Fruit fly (Drosophila melanogaster) S2 (cell line): ENCODE data around the gene CG9040.

ENCODE experiments used
- CG8478 ChIP-seq: fragments of >200 bp; optimal IDR thresholded peaks from 2 replicates; lab custom pipeline; 2018
- CTCF ChIP-seq, 2 experiments: fragments of >200 bp; optimal IDR thresholded peaks; 2 replicates each; lab custom pipeline; 2018

dm6 chr3L:14003297-14004040, 15.8 kb downstream of the CG9040 start:
- TF ChIP-seq CTCF (optimal IDR thresholded peaks at IDR 0.05; lab: Kevin White, UChicago), result no peak
- TF ChIP-seq CG8478, result no peak
